Worm (Caenorhabditis elegans): ENCODE measurements around the gene C34E11.2.

ce11 chrX:11758809-11759208 lies 55.7 kb downstream of the C34E11.2 start, which contains the start of gene lact-7:
- TF ChIP-seq nhr-25 (tag; optimal IDR thresholded peaks at IDR 0.05; ENCODE audit: borderline replicate concordance, insufficient read depth) (no peak), Y48G9A.11 (GFP tag; IDR thresholded peaks at IDR 0.05) (no peak), egl-27 (tag; optimal IDR thresholded peaks at IDR 0.05) (no peak), ceh-32 (tag; optimal IDR thresholded peaks at IDR 0.05; ENCODE audit: poor library complexity) (no peak), ceh-82 (tag; optimal IDR thresholded peaks at IDR 0.05) (no peak), unc-62 (GFP tag; optimal IDR thresholded peaks at IDR 0.05 in 1 of 2) (no peak), unc-62 (tag; optimal IDR thresholded peaks at IDR 0.05) (no peak), mep-1 (tag; optimal IDR thresholded peaks at IDR 0.05) (no peak)

All from whole organism, L4 larva.